Worm (Caenorhabditis elegans): ENCODE data around the gene dro-1.

The dro-1 gene

ce11 chrIII:13390789-13391188 lies 48.3 kb downstream of the dro-1 start:
- TF ChIP-seq skn-1 (tag; optimal IDR thresholded peaks at IDR 0.05) (no peak), nhr-6 (tag; optimal IDR thresholded peaks at IDR 0.05) (no peak), zip-2 (tag; optimal IDR thresholded peaks at IDR 0.05) (no peak), ctbp-1 (GFP tag; IDR thresholded peaks at IDR 0.05) (no peak), nhr-76 (tag; optimal IDR thresholded peaks at IDR 0.05) (no peak), zfp-3 (GFP tag; conservative IDR thresholded peaks at IDR 0.05) (no peak), ces-1 (GFP tag; optimal IDR thresholded peaks at IDR 0.05) (no peak), mdl-1 (tag; optimal IDR thresholded peaks at IDR 0.05) (no peak), lin-39 (tag; optimal IDR thresholded peaks at IDR 0.05) (no peak), F44E2.7 (GFP tag; IDR thresholded peaks at IDR 0.05) (no peak), gei-8 (GFP tag; optimal IDR thresholded peaks at IDR 0.05) (no peak)

ce11 chrIII:13393239-13393638 lies 50.8 kb downstream of the dro-1 start, which contains the start of gene dnj-17:
Gene dnj-17, minus strand, starts transcription at chrIII:13393339.
- no peak for TF ChIP-seq egl-43 (GFP tag; IDR thresholded peaks at IDR 0.05)
- TF ChIP-seq mxl-3 (GFP tag; optimal IDR thresholded peaks at IDR 0.05), result no peak
- no peak for TF ChIP-seq unc-62 (GFP tag; optimal IDR thresholded peaks at IDR 0.05 in 1 of 2)
- no peak for TF ChIP-seq unc-62 (tag; optimal IDR thresholded peaks at IDR 0.05)
- TF ChIP-seq lin-1 (GFP tag; IDR thresholded peaks at IDR 0.05), result no peak
- no peak for TF ChIP-seq pqm-1 (tag; optimal IDR thresholded peaks at IDR 0.05)
- no peak for TF ChIP-seq Y48G9A.11 (GFP tag; IDR thresholded peaks at IDR 0.05)
- TF ChIP-seq F49E8.2 (tag; optimal IDR thresholded peaks at IDR 0.05; ENCODE audit: borderline replicate concordance), result no peak
- no peak for TF ChIP-seq F26F4.8 (GFP tag; conservative IDR thresholded peaks at IDR 0.05)
- no peak for TF ChIP-seq ZK337.2 (GFP tag; IDR thresholded peaks at IDR 0.05)
- no peak for TF ChIP-seq R02D3.7 (tag; optimal IDR thresholded peaks at IDR 0.05)
- TF ChIP-seq hmg-1.1 (GFP tag; IDR thresholded peaks at IDR 0.05), result no peak

Data from whole organism, L4 larva.